Worm (Caenorhabditis elegans): ENCODE results near the gene T05C1.5.
A peak's percentile ranks its signal among the peaks of the same experiment; 100 is the strongest.

Gene T05C1.5

DNA sequence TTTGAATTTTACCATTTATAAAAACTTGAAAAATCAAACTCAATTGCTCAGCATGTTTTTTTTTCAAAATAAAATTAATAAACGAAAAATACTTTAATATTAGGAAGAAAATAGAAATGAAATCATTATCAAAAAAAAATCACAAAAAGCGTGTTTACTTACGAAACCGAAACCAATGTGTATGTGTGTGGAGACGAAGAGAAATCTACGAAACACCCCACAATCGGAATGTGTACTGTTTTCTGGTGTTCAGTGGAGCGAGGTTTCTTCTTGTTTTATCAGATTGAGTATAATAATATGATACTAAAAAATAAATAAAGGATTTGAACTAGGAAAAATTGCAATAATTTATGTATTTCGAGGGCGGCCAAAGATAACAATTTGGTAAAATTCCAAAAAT, 17.0 kb upstream of the T05C1.5 start:
- TF ChIP-seq cebp-1 (GFP tag; IDR thresholded peaks at IDR 0.05) (no peak), cebp-1 (tag; optimal IDR thresholded peaks at IDR 0.05) (peak; percentile 45), nhr-80 (tag; optimal IDR thresholded peaks at IDR 0.05) (peak; percentile 62), attf-5 (GFP tag; optimal IDR thresholded peaks at IDR 0.05) (peak; percentile 6), Y56A3A.18 (GFP tag; IDR thresholded peaks at IDR 0.05) (no peak)

DNA sequence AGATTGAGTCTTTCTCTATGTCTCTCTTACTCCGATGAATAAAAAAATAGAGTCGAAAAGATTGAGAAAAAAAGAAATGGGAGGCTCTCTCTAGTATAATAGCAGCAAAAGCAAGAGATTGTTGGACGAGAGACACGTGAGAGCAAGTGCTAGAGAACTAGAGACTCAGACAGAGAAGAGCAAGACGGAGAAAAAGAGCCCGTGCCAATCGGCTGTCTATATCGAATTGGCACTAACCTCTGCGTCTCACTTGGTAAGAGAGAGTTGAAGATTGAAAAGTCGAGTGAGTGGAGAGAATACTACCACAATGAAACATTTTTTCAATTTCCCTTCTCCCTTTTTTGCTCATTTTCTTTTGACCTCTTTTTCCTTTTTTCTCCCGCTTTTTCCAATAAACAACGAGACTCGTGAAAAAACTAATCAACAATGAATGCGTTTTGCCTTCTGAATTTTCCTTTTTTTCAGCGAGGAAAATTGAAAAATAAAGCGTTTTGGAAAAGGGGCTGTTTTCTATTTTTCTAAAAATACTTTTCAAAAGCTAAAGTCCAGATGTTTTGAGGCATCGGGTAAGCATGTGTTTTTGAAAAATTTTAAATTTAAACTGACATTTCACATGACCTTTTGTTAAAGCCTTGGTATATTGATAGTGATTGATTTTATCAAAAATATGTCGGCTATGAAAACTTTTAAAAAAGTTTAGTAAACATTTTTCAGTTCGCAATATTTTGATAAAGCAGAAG, 16.1 kb upstream of the T05C1.5 start:
- TF ChIP-seq attf-5 (GFP tag; optimal IDR thresholded peaks at IDR 0.05), result peak; percentile 42
- no peak for TF ChIP-seq unc-62 (GFP tag; optimal IDR thresholded peaks at IDR 0.05)
- peak; percentile 23 for TF ChIP-seq somi-1 (GFP tag; optimal IDR thresholded peaks at IDR 0.05)
- no peak for TF ChIP-seq nhr-120 (GFP tag; IDR thresholded peaks at IDR 0.05)
- TF ChIP-seq ekl-4 (GFP tag; IDR thresholded peaks at IDR 0.05), result no peak
- peak; percentile 39; the same call in 1 of the 2 replicates for TF ChIP-seq mcd-1 (GFP tag; IDR thresholded peaks at IDR 0.05)
- no peak for TF ChIP-seq F22D6.2 (tag; optimal IDR thresholded peaks at IDR 0.05)
- TF ChIP-seq nhr-80 (tag; optimal IDR thresholded peaks at IDR 0.05), result peak; percentile 56
- 0 out of 2 replicates have a peak, but pooled peaks have one; percentile 30 for TF ChIP-seq egl-18 (GFP tag; IDR thresholded peaks at IDR 0.05)
- no peak for TF ChIP-seq cebp-1 (GFP tag; IDR thresholded peaks at IDR 0.05)
- TF ChIP-seq cebp-1 (tag; optimal IDR thresholded peaks at IDR 0.05), result peak; percentile 60
- TF ChIP-seq lin-40 (tag; optimal IDR thresholded peaks at IDR 0.05), result peak; percentile 52
- no peak for TF ChIP-seq F49E8.2 (tag; optimal IDR thresholded peaks at IDR 0.05; ENCODE audit: insufficient read depth)
- no peak for TF ChIP-seq C06A6.2 (GFP tag; conservative IDR thresholded peaks at IDR 0.05)
- no peak for TF ChIP-seq lsy-27 (tag; optimal IDR thresholded peaks at IDR 0.05; ENCODE audit: borderline replicate concordance, insufficient read depth)
- TF ChIP-seq K12H6.12 (tag; optimal IDR thresholded peaks at IDR 0.05), result peak; percentile 59
- no peak for TF ChIP-seq unc-130 (GFP tag; optimal IDR thresholded peaks at IDR 0.05)
- no peak for TF ChIP-seq nhr-90 (tag; optimal IDR thresholded peaks at IDR 0.05)
- TF ChIP-seq lir-1 (GFP tag; conservative IDR thresholded peaks at IDR 0.05), result no peak
- TF ChIP-seq snpc-1.3 (tag; optimal IDR thresholded peaks at IDR 0.05; ENCODE audit: insufficient read depth), result no peak
- 0 out of 2 replicates have a peak, but pooled peaks have one; percentile 27 for TF ChIP-seq nfyb-1 (GFP tag; IDR thresholded peaks at IDR 0.05)
- peak in 1 of 3 experiments; percentile 31 for TF ChIP-seq lin-35 (GFP tag; optimal IDR thresholded peaks at IDR 0.05)
- TF ChIP-seq sptf-2 (GFP tag; optimal IDR thresholded peaks at IDR 0.05), result no peak
- no peak for TF ChIP-seq K11D2.4 (GFP tag; IDR thresholded peaks at IDR 0.05)
- peak; percentile 21 for TF ChIP-seq chd-7 (tag; optimal IDR thresholded peaks at IDR 0.05)
- TF ChIP-seq ZK185.1 (tag; optimal IDR thresholded peaks at IDR 0.05; ENCODE audit: poor library complexity, severe bottlenecking), result peak; percentile 55
- no peak for TF ChIP-seq sea-2 (GFP tag; IDR thresholded peaks at IDR 0.05)
- TF ChIP-seq Y53F4B.3 (GFP tag; IDR thresholded peaks at IDR 0.05), result no peak
- TF ChIP-seq hmg-1.2 (GFP tag; IDR thresholded peaks at IDR 0.05), result peak; percentile 71; the same call in 1 of the 2 replicates
- TF ChIP-seq rec-8 (tag; optimal IDR thresholded peaks at IDR 0.05), result no peak
- no peak for TF ChIP-seq bed-2 (GFP tag; IDR thresholded peaks at IDR 0.05)

DNA sequence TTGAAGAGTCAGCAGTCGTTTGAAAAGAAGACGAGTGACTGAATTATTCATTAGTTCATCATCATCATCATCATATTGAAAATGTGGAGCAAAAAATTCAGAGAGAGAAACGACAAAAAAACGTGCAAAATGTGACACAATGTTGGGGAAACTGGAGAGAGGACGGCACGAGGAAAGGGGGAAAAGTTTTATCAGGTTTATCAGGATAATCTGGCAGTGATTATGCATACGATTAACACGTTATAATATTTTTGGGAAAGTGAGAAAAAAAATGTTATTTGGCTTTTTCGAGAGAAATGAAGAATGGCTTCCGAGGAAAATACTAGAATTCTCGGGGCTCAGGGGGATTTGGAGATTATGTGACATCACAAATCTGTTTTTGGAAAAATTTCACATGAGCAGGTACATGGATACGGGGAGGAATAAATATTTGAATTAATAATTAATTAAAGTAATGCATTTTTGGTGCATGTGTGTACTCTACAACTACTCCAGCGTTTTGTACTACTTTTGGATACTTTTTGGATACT, 14.5 kb upstream of the T05C1.5 start, which contains the start of gene camt-1:
Gene camt-1, minus strand, starts transcription at position 51 of the 530 bp plus-strand sequence.
- TF ChIP-seq ztf-28 (GFP tag; IDR thresholded peaks at IDR 0.05) (no peak), snpc-1.3 (tag; optimal IDR thresholded peaks at IDR 0.05; ENCODE audit: insufficient read depth) (no peak), mel-28 (tag; optimal IDR thresholded peaks at IDR 0.05; ENCODE audit: borderline replicate concordance) (no peak), dox-1 (GFP tag; IDR thresholded peaks at IDR 0.05) (no peak), ztf-25 (GFP tag; IDR thresholded peaks at IDR 0.05) (no peak)

Data from whole organism, young adult.